Fruit fly (Drosophila melanogaster) whole organism, adult: ENCODE measurements around the gene mus101.

Source experiments
- CG1620 ChIP-seq: fragments of 200-800 bp; sonication (Bioruptor generic); optimal IDR thresholded peaks from 2 replicates; lab custom pipeline; 2016; ENCODE audit warnings: missing biosample characterization, missing genetic modification characterization
- Clk ChIP-seq: fragments of 200-800 bp; sonication (Bioruptor generic); optimal IDR thresholded peaks from 2 replicates; lab custom pipeline; 2017; ENCODE audit warnings: missing biosample characterization, missing genetic modification characterization
- Crg-1 ChIP-seq: fragments of 200-800 bp; sonication (Bioruptor generic); optimal IDR thresholded peaks from 2 replicates; lab custom pipeline; 2016; ENCODE audit warnings: missing biosample characterization, missing genetic modification characterization
- Mnt ChIP-seq: fragments of 200-800 bp; sonication (Bioruptor generic); optimal IDR thresholded peaks from 2 replicates; lab custom pipeline; 2016; ENCODE audit warnings: missing biosample characterization, mild to moderate bottlenecking, missing genetic modification characterization

dm6 chrX:13747635-13748467 lies 25.8 kb downstream of the mus101 start:
- TF ChIP-seq Clk (GFP tag; lab: Kevin White, UChicago) (no peak), Crg-1 (GFP tag; lab: Kevin White, UChicago) (no peak), CG1620 (GFP tag; lab: Kevin White, UChicago) (no peak), Mnt (GFP tag; lab: Kevin White, UChicago) (no peak)
